Worm (Caenorhabditis elegans) whole organism, L3 larva: Measurements from ENCODE around the gene F07F6.4.

Source experiments
- ama-1 ChIP-seq: fragments of 150-350 bp; optimal IDR thresholded peaks from 2 replicates; lab custom pipeline; 2018
- egl-5 ChIP-seq: fragments of 150-350 bp; optimal IDR thresholded peaks from 2 replicates; lab custom pipeline; 2017; ENCODE audit warnings: missing biosample characterization, missing genetic modification reagents, missing genetic modification characterization, inconsistent platforms
- elt-2 ChIP-seq: sonication (generic microtip); optimal IDR thresholded peaks from 2 replicates; lab custom pipeline; 2016; ENCODE audit warnings: missing genetic modification reagents, mild to moderate bottlenecking, missing genetic modification characterization, missing compliant biosample characterization
- lin-39 ChIP-seq: fragments of 150-350 bp; optimal IDR thresholded peaks from 2 replicates; lab custom pipeline; 2018; ENCODE audit warnings: missing biosample characterization, missing genetic modification reagents, missing genetic modification characterization
- nfya-1 ChIP-seq: sonication (generic microtip); optimal IDR thresholded peaks from 2 replicates; lab custom pipeline; 2017; ENCODE audit warnings: missing genetic modification characterization, mild to moderate bottlenecking, missing compliant biosample characterization, antibody characterized with exemption, moderate library complexity; ENCODE audit not compliant: insufficient read depth
- nhr-11 ChIP-seq: fragments of 150-350 bp; optimal IDR thresholded peaks from 2 replicates; lab custom pipeline; 2014; ENCODE audit warnings: missing biosample characterization, missing genetic modification characterization
- nhr-237 ChIP-seq: fragments of 150-350 bp; optimal IDR thresholded peaks from 2 replicates; lab custom pipeline; 2014; ENCODE audit warnings: missing biosample characterization, missing genetic modification characterization
- pqm-1 ChIP-seq: fragments of 150-350 bp; optimal IDR thresholded peaks from 2 replicates; lab custom pipeline; 2017; ENCODE audit warnings: missing biosample characterization, missing genetic modification characterization, inconsistent platforms
- sea-2 ChIP-seq: fragments of 150-350 bp; sonication (generic microtip); optimal IDR thresholded peaks from 4 replicates; lab custom pipeline; 2014; ENCODE audit warnings: missing biosample characterization, missing genetic modification reagents, missing genetic modification characterization
- snpc-4 ChIP-seq: fragments of 150-350 bp; optimal IDR thresholded peaks from 2 replicates; lab custom pipeline; 2014; ENCODE audit warnings: missing biosample characterization, missing genetic modification characterization
- unc-39 ChIP-seq: sonication (generic microtip); optimal IDR thresholded peaks from 4 replicates; lab custom pipeline; 2017; ENCODE audit warnings: missing biosample characterization, missing genetic modification characterization
- ztf-11 ChIP-seq: fragments of 150-350 bp; optimal IDR thresholded peaks from 2 replicates; lab custom pipeline; 2014; ENCODE audit warnings: missing biosample characterization, missing genetic modification characterization
- ztf-4 ChIP-seq: fragments of 150-350 bp; optimal IDR thresholded peaks from 2 replicates; lab custom pipeline; 2014; ENCODE audit warnings: missing biosample characterization, missing genetic modification characterization

ce11 chrII:5398779-5399178 lies 30.6 kb downstream of the F07F6.4 start, which contains the start of gene fbxl-3:
- TF ChIP-seq nfya-1 (tag; lab: Kevin White, UChicago) (no peak), snpc-4 (no peak), sea-2 (GFP tag; lab: Kevin White, UChicago) (no peak), egl-5 (tag; lab: Kevin White, UChicago) (no peak), nhr-237 (tag; lab: Kevin White, UChicago) (no peak), pqm-1 (tag; lab: Kevin White, UChicago) (no peak), nhr-11 (tag; lab: Kevin White, UChicago) (no peak), lin-39 (tag; lab: Kevin White, UChicago) (no peak), unc-39 (tag; lab: Kevin White, UChicago) (no peak), ztf-4 (tag; lab: Kevin White, UChicago) (no peak), ztf-11 (no peak), elt-2 (no peak), ama-1 (lab: Kevin White, UChicago) (no peak)
